Fruit fly (Drosophila melanogaster) whole organism, wandering third instar larva: ENCODE data around the gene CG6325.

Experiments used
- CG32264 ChIP-seq: fragments of 200-800 bp; sonication (Bioruptor generic); optimal IDR thresholded peaks from 2 replicates; lab custom pipeline; 2016; ENCODE audit warnings: missing biosample characterization, missing genetic modification characterization
- Hr78 ChIP-seq: fragments of >200 bp; optimal IDR thresholded peaks from 2 replicates; lab custom pipeline; 2017; ENCODE audit warnings: missing biosample characterization, missing genetic modification characterization
- lola ChIP-seq: fragments of >200 bp; optimal IDR thresholded peaks from 2 replicates; lab custom pipeline; 2017; ENCODE audit warnings: missing biosample characterization, missing genetic modification characterization
- psq ChIP-seq: fragments of 200-800 bp; sonication (Bioruptor generic); optimal IDR thresholded peaks from 3 replicates; lab custom pipeline; 2017; ENCODE audit warnings: missing biosample characterization, mild to moderate bottlenecking, missing genetic modification characterization, moderate library complexity
- usp ChIP-seq: fragments of >200 bp; optimal IDR thresholded peaks from 2 replicates; lab custom pipeline; 2017; ENCODE audit warnings: missing biosample characterization, missing genetic modification characterization

dm6 chr3R:10364287-10364686 is 42.8 kb downstream of the CG6325 start:
- no peak for TF ChIP-seq CG32264 (GFP tag; lab: Kevin White, UChicago)
- no peak for TF ChIP-seq Hr78 (GFP tag; lab: Kevin White, UChicago)
- no peak for TF ChIP-seq lola (GFP tag; lab: Kevin White, UChicago)
- TF ChIP-seq usp (GFP tag; lab: Kevin White, UChicago): no peak
- no peak for TF ChIP-seq psq (GFP tag; lab: Kevin White, UChicago)
